Fruit fly (Drosophila melanogaster): ENCODE measurements around the gene CG44153.
A peak's percentile ranks its signal among the peaks of the same experiment; 100 is the strongest.

The CG44153 gene

dm6 chr2L:10057236-10057635, 122.8 kb downstream of the CG44153 start (continued):
- TF ChIP-seq odd (GFP tag; optimal IDR thresholded peaks at IDR 0.05) (no peak), CG6854 (GFP tag; optimal IDR thresholded peaks at IDR 0.05) (no peak), CG1024 (GFP tag; IDR thresholded peaks at IDR 0.05) (peak; percentile 80), CG16815 (GFP tag; optimal IDR thresholded peaks at IDR 0.05) (peak; percentile 74), CG18011 (GFP tag; optimal IDR thresholded peaks at IDR 0.05) (no peak), unc-4 (GFP tag; IDR thresholded peaks at IDR 0.05; ENCODE audit: partially characterized antibody) (no peak), CG11695 (GFP tag; IDR thresholded peaks at IDR 0.05) (peak; percentile 70; the same call in 2 of the 3 replicates), CG18599 (GFP tag; optimal IDR thresholded peaks at IDR 0.05) (peak; percentile 28), CG17829 (tag; optimal IDR thresholded peaks at IDR 0.05) (peak; percentile 77), ssp (GFP tag; IDR thresholded peaks at IDR 0.05) (peak; percentile 76), dati (GFP tag; IDR thresholded peaks at IDR 0.05) (peak; percentile 77), CG31224 (GFP tag; IDR thresholded peaks at IDR 0.05) (peak; percentile 37; the same call in 1 of the 2 replicates), CG8281 (tag; optimal IDR thresholded peaks at IDR 0.05) (peak; percentile 43), CG13624 (GFP tag; optimal IDR thresholded peaks at IDR 0.05) (peak; percentile 40), CG10462 (GFP tag; optimal IDR thresholded peaks at IDR 0.05) (peak; percentile 44), D (optimal IDR thresholded peaks at IDR 0.05) (no peak), D (GFP tag; optimal IDR thresholded peaks at IDR 0.05) (peak; percentile 69), aop (GFP tag; IDR thresholded peaks at IDR 0.05) (no peak), D19A (tag; optimal IDR thresholded peaks at IDR 0.05) (peak; percentile 43), zfh2 (GFP tag; optimal IDR thresholded peaks at IDR 0.05) (no peak), CG4820 (GFP tag; optimal IDR thresholded peaks at IDR 0.05) (peak; percentile 66), crol (GFP tag; IDR thresholded peaks at IDR 0.05) (no peak), CG12659 (GFP tag; optimal IDR thresholded peaks at IDR 0.05) (peak; percentile 16), bbx (GFP tag; IDR thresholded peaks at IDR 0.05; ENCODE audit: partially characterized antibody) (no peak), Deaf1 (tag; optimal IDR thresholded peaks at IDR 0.05) (no peak), Sox100B (GFP tag; optimal IDR thresholded peaks at IDR 0.05) (peak; percentile 60), CG14050 (GFP tag; IDR thresholded peaks at IDR 0.05) (peak; percentile 64; the same call in 2 of the 3 replicates), ATbp (GFP tag; optimal IDR thresholded peaks at IDR 0.05) (peak; percentile 67), CG5953 (GFP tag; IDR thresholded peaks at IDR 0.05) (peak; percentile 71), CG32767 (GFP tag; IDR thresholded peaks at IDR 0.05) (peak; percentile 67), CG2889 (GFP tag; IDR thresholded peaks at IDR 0.05) (peak; percentile 58; the same call in 2 of the 3 replicates), CG17912 (GFP tag; optimal IDR thresholded peaks at IDR 0.05) (no peak), CG10565 (GFP tag; optimal IDR thresholded peaks at IDR 0.05) (no peak), CG2678 (tag; optimal IDR thresholded peaks at IDR 0.05) (peak; percentile 64), CG8478 (optimal IDR thresholded peaks at IDR 0.05) (no peak), CG2202 (tag; optimal IDR thresholded peaks at IDR 0.05) (peak; percentile 63), CG9876 (GFP tag; optimal IDR thresholded peaks at IDR 0.05) (peak; percentile 5), CG42726 (GFP tag; IDR thresholded peaks at IDR 0.05; ENCODE audit: partially characterized antibody) (no peak), sna (GFP tag; IDR thresholded peaks at IDR 0.05; ENCODE audit: partially characterized antibody) (no peak), amos (GFP tag; IDR thresholded peaks at IDR 0.05; ENCODE audit: partially characterized antibody) (no peak), ara (GFP tag; IDR thresholded peaks at IDR 0.05) (peak; percentile 89), CG14441 (GFP tag; IDR thresholded peaks at IDR 0.05) (peak; percentile 85), Adf1 (GFP tag; IDR thresholded peaks at IDR 0.05) (no peak), Lpt (GFP tag; optimal IDR thresholded peaks at IDR 0.05) (no peak), Usf (GFP tag; optimal IDR thresholded peaks at IDR 0.05) (peak; percentile 56), schlank (tag; optimal IDR thresholded peaks at IDR 0.05) (no peak), CG13424 (tag; optimal IDR thresholded peaks at IDR 0.05) (peak; percentile 53), CG8944 (GFP tag; optimal IDR thresholded peaks at IDR 0.05) (peak; percentile 71), CG8089 (GFP tag; optimal IDR thresholded peaks at IDR 0.05) (peak; percentile 63), Bdp1 (GFP tag; optimal IDR thresholded peaks at IDR 0.05) (peak; percentile 33), CG12155 (GFP tag; optimal IDR thresholded peaks at IDR 0.05) (peak; percentile 48), E2f1 (GFP tag; IDR thresholded peaks at IDR 0.05) (peak; percentile 77)

Measured in whole organism, embryonic.